Fruit fly (Drosophila melanogaster) whole organism, prepupa: ENCODE results near the gene CG33642.

Source experiments
- Blimp-1 ChIP-seq: fragments of 200-800 bp; sonication (Bioruptor generic); optimal IDR thresholded peaks from 3 replicates; lab custom pipeline; 2017; ENCODE audit warnings: missing biosample characterization, missing genetic modification characterization, mild to moderate bottlenecking, moderate library complexity, missing genetic modification reagents
- CG10669 ChIP-seq: fragments of 200-800 bp; sonication (Bioruptor generic); optimal IDR thresholded peaks from 3 replicates; lab custom pipeline; 2018; ENCODE audit warnings: missing biosample characterization, mild to moderate bottlenecking, missing genetic modification characterization, moderate library complexity
- CG11294 ChIP-seq: fragments of 200-800 bp; sonication (Bioruptor generic); IDR thresholded peaks from 2 replicates; pipeline ENCODE4 v1.3.6; 2022; ENCODE audit warnings: missing biosample characterization, missing genetic modification characterization
- CG11762 ChIP-seq: fragments of 200-800 bp; sonication (Bioruptor generic); optimal IDR thresholded peaks from 3 replicates; lab custom pipeline; 2016; ENCODE audit warnings: missing biosample characterization, missing genetic modification characterization; ENCODE audit not compliant: insufficient read depth
- CG11902 ChIP-seq: fragments of 200-800 bp; sonication (Bioruptor generic); optimal IDR thresholded peaks from 3 replicates; lab custom pipeline; 2016; ENCODE audit warnings: missing biosample characterization, missing genetic modification characterization
- CG3032 ChIP-seq: fragments of 200-800 bp; optimal IDR thresholded peaks from 2 replicates; lab custom pipeline; 2019; ENCODE audit warnings: missing biosample characterization, mild to moderate bottlenecking, missing genetic modification characterization, moderate library complexity
- CG32006 ChIP-seq: fragments of 200-800 bp; sonication (Bioruptor generic); optimal IDR thresholded peaks from 3 replicates; lab custom pipeline; 2017; ENCODE audit warnings: missing biosample characterization, mild to moderate bottlenecking, missing genetic modification characterization
- CG34406 ChIP-seq: fragments of 200-800 bp; sonication (Bioruptor generic); optimal IDR thresholded peaks from 3 replicates; lab custom pipeline; 2016; ENCODE audit warnings: missing biosample characterization, missing genetic modification characterization
- CG3919 ChIP-seq: fragments of 200-800 bp; sonication (Bioruptor generic); optimal IDR thresholded peaks from 3 replicates; lab custom pipeline; 2016; ENCODE audit warnings: missing biosample characterization, missing genetic modification characterization
- CG6163 ChIP-seq: fragments of 200-800 bp; sonication (Bioruptor generic); IDR thresholded peaks from 3 replicates; pipeline ENCODE4 v1.3.6; 2022; ENCODE audit warnings: missing biosample characterization, missing genetic modification characterization
- CG6276 ChIP-seq: fragments of 200-800 bp; sonication (Bioruptor generic); optimal IDR thresholded peaks from 2 replicates; lab custom pipeline; 2017; ENCODE audit warnings: missing biosample characterization, mild to moderate bottlenecking, missing genetic modification characterization
- CG6792 ChIP-seq: fragments of 200-800 bp; sonication (Bioruptor generic); optimal IDR thresholded peaks from 3 replicates; lab custom pipeline; 2016; ENCODE audit warnings: missing biosample characterization, missing genetic modification characterization
- CG7368 ChIP-seq: fragments of 200-800 bp; sonication (Bioruptor generic); optimal IDR thresholded peaks from 3 replicates; lab custom pipeline; 2016; ENCODE audit warnings: missing biosample characterization, missing genetic modification characterization
- CG8119 ChIP-seq: fragments of 200-800 bp; sonication (Bioruptor generic); IDR thresholded peaks from 3 replicates; pipeline ENCODE4 v1.3.6; 2022; ENCODE audit warnings: missing biosample characterization, missing genetic modification characterization
- CG8632 ChIP-seq: fragments of 200-800 bp; sonication (Bioruptor generic); optimal IDR thresholded peaks from 3 replicates; lab custom pipeline; 2016; ENCODE audit warnings: missing biosample characterization, missing genetic modification characterization
- Eip78C ChIP-seq: fragments of 200-800 bp; sonication (Bioruptor generic); peaks from one replicate; lab custom pipeline; 2016; ENCODE audit warnings: missing biosample characterization, missing genetic modification characterization
- Ets96B ChIP-seq: fragments of 200-800 bp; optimal IDR thresholded peaks from 2 replicates; lab custom pipeline; 2019; ENCODE audit warnings: missing biosample characterization, mild to moderate bottlenecking, missing genetic modification characterization, moderate library complexity
- Hr38 ChIP-seq: sonication (Bioruptor generic); optimal IDR thresholded peaks from 2 replicates; lab custom pipeline; 2016; ENCODE audit warnings: missing biosample characterization, missing genetic modification characterization
- Hr39 ChIP-seq: fragments of 200-800 bp; sonication (Bioruptor generic); optimal IDR thresholded peaks from 2 replicates; lab custom pipeline; 2016; ENCODE audit warnings: missing biosample characterization, missing genetic modification characterization
- Hr4 ChIP-seq: fragments of 200-800 bp; sonication (Bioruptor generic); optimal IDR thresholded peaks from 3 replicates; lab custom pipeline; 2016; ENCODE audit warnings: missing biosample characterization, missing genetic modification characterization
- Lpt ChIP-seq: fragments of 200-800 bp; sonication (Bioruptor generic); optimal IDR thresholded peaks from 3 replicates; lab custom pipeline; 2016; ENCODE audit warnings: missing biosample characterization, missing genetic modification characterization
- OdsH ChIP-seq: fragments of 200-800 bp; sonication (Bioruptor generic); optimal IDR thresholded peaks from 3 replicates; lab custom pipeline; 2016; ENCODE audit warnings: missing biosample characterization, missing genetic modification characterization
- Smox ChIP-seq: fragments of 200-800 bp; sonication (Bioruptor generic); optimal IDR thresholded peaks from 3 replicates; lab custom pipeline; 2016; ENCODE audit warnings: missing biosample characterization, missing genetic modification characterization
- acj6 ChIP-seq: fragments of 200-800 bp; sonication (Bioruptor generic); optimal IDR thresholded peaks from 3 replicates; lab custom pipeline; 2016; ENCODE audit warnings: missing biosample characterization, missing genetic modification characterization
- esn ChIP-seq: fragments of 200-800 bp; sonication (Bioruptor generic); optimal IDR thresholded peaks from 2 replicates; lab custom pipeline; 2016; ENCODE audit warnings: missing biosample characterization, mild to moderate bottlenecking, missing genetic modification characterization, moderate library complexity
- fd59A ChIP-seq: fragments of 200-800 bp; sonication (Bioruptor generic); optimal IDR thresholded peaks from 2 replicates; lab custom pipeline; 2017; ENCODE audit warnings: missing biosample characterization, mild to moderate bottlenecking, missing genetic modification characterization, missing genetic modification reagents
- fd85E ChIP-seq: fragments of 200-800 bp; sonication (Bioruptor generic); optimal IDR thresholded peaks from 3 replicates; lab custom pipeline; 2016; ENCODE audit warnings: missing biosample characterization, missing genetic modification characterization
- lz ChIP-seq: fragments of 200-800 bp; sonication (Bioruptor generic); optimal IDR thresholded peaks from 3 replicates; lab custom pipeline; 2016; ENCODE audit warnings: missing biosample characterization, missing genetic modification characterization
- net ChIP-seq: fragments of 200-800 bp; sonication (Bioruptor generic); optimal IDR thresholded peaks from 3 replicates; lab custom pipeline; 2016; ENCODE audit warnings: missing biosample characterization, missing genetic modification characterization
- pdm3 ChIP-seq: fragments of 200-800 bp; sonication (Bioruptor generic); optimal IDR thresholded peaks from 3 replicates; lab custom pipeline; 2016; ENCODE audit warnings: missing biosample characterization, missing genetic modification characterization
- spab ChIP-seq: fragments of 200-800 bp; sonication (Bioruptor generic); optimal IDR thresholded peaks from 2 replicates; lab custom pipeline; 2017; ENCODE audit warnings: missing biosample characterization, mild to moderate bottlenecking, missing genetic modification characterization, missing genetic modification reagents
- svp ChIP-seq: fragments of 200-800 bp; sonication (Bioruptor generic); peaks from one replicate; lab custom pipeline; 2016; ENCODE audit warnings: missing biosample characterization, missing genetic modification characterization
- topi ChIP-seq: fragments of 200-800 bp; sonication (Bioruptor generic); optimal IDR thresholded peaks from 3 replicates; lab custom pipeline; 2016; ENCODE audit warnings: missing biosample characterization, missing genetic modification characterization
- vri ChIP-seq: fragments of 200-800 bp; sonication (Bioruptor generic); optimal IDR thresholded peaks from 3 replicates; lab custom pipeline; 2016; ENCODE audit warnings: missing biosample characterization, mild to moderate bottlenecking, missing genetic modification characterization

Gene CG33642

dm6 chr2L:13514945-13515687 is 14.7 kb upstream of the CG33642 start (continued):
- TF ChIP-seq Lpt (GFP tag; lab: Kevin White, UChicago) (no peak), CG11902 (no peak), vri (no peak), Blimp-1 (GFP tag; lab: Kevin White, UChicago) (no peak), Eip78C (peak; percentile 79), spab (GFP tag; lab: Kevin White, UChicago) (peak; percentile 15), CG10669 (peak; percentile 38)

dm6 chr2L:13515688-13516037 is 14.1 kb upstream of the CG33642 start:
- TF ChIP-seq spab (GFP tag; lab: Kevin White, UChicago) (no peak), CG11294 (GFP tag; lab: Robert Waterston, UW) (no peak), vri (peak; percentile 78)
- TF ChIP-seq, all 60 proteins: peak for 1

- TF ChIP-seq svp (GFP tag; lab: Kevin White, UChicago) (peak; percentile 69), CG3032 (tag; lab: Kevin White, UChicago) (no peak), OdsH (peak; percentile 0), Hr38 (no peak), acj6 (no peak), CG11294 (GFP tag; lab: Robert Waterston, UW) (no peak), net (GFP tag; lab: Kevin White, UChicago) (no peak), Eip78C (peak; percentile 61), CG32006 (GFP tag; lab: Kevin White, UChicago) (no peak), fd59A (GFP tag; lab: Kevin White, UChicago) (no peak), CG6163 (GFP tag; lab: Robert Waterston, UW) (no peak), Hr39 (GFP tag; lab: Kevin White, UChicago) (peak; percentile 7)
Observed at dm6 chr2L:13521807-13522206, 8.0 kb upstream of the CG33642 start.

- TF ChIP-seq CG8119 (GFP tag; lab: Robert Waterston, UW) (no peak), CG6276 (no peak), CG11762 (GFP tag; lab: Kevin White, UChicago) (no peak), topi (GFP tag; lab: Kevin White, UChicago) (no peak), lz (GFP tag; lab: Kevin White, UChicago) (no peak), CG8632 (no peak)
- TF ChIP-seq, all 60 proteins: peak for 0
Observed at dm6 chr2L:13527541-13527940, 2.2 kb upstream of the CG33642 start, which contains the start of gene CG33640. Gene CG33640 (plus strand): TSS chr2L:13527841.

- no peak for TF ChIP-seq Hr4 (GFP tag; lab: Kevin White, UChicago)
- no peak for TF ChIP-seq Ets96B
Observed at dm6 chr2L:13528742-13529141, 1.0 kb upstream of the CG33642 start, which contains the start of gene CG33641. Gene CG33641 (plus strand): TSS chr2L:13529042.

dm6 chr2L:13530774-13531173 is 999 bp downstream of the CG33642 start, which contains the start of gene CG33643:
Gene CG33643 (plus strand): TSS chr2L:13531074.
- TF ChIP-seq esn (GFP tag; lab: Kevin White, UChicago) (no peak), fd85E (GFP tag; lab: Kevin White, UChicago) (no peak), spab (GFP tag; lab: Kevin White, UChicago) (no peak), CG6792 (no peak), acj6 (no peak), Smox (no peak), CG3919 (no peak), CG34406 (GFP tag; lab: Kevin White, UChicago) (no peak), pdm3 (GFP tag; lab: Kevin White, UChicago) (no peak), CG7368 (GFP tag; lab: Kevin White, UChicago) (no peak), lz (GFP tag; lab: Kevin White, UChicago) (no peak)
